Fruit fly (Drosophila melanogaster): Measurements from ENCODE around the gene CG5478.
A peak's percentile ranks its signal among the peaks of the same experiment; 100 is the strongest.

CG5478 gene

DNA sequence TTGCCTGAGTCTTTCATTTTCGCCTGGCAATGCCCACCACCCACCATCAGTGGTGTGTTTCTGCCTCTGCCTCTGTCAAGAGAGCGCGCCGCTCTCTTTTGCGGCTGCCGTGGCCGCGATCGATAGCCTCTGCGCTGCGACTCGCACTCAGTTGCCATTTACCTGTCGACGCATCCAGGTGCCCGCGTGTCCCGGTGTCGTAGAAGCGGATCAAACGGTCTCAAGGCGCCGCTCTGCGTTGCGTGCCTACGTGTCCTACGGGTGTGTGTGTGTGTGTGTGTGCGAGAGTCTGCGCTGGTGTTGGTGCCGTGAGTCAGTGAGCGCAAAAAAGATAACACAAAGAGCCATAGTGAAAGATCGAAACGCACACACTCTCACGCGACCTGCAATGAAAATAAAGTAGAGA lies 12.8 kb downstream of the CG5478 start, which contains the start of gene Fbxl7 (continued):
- TF ChIP-seq CG32767 (GFP tag; IDR thresholded peaks at IDR 0.05): peak; percentile 36; the same call in 1 of the 2 replicates
- no peak for TF ChIP-seq CG30020 (tag; optimal IDR thresholded peaks at IDR 0.05)
- TF ChIP-seq CG5180 (GFP tag; optimal IDR thresholded peaks at IDR 0.05): no peak
- no peak for TF ChIP-seq Oaz (GFP tag; IDR thresholded peaks at IDR 0.05)
- TF ChIP-seq CG12219 (GFP tag; optimal IDR thresholded peaks at IDR 0.05): no peak
- TF ChIP-seq disco-r (GFP tag; optimal IDR thresholded peaks at IDR 0.05): no peak
- no peak for TF ChIP-seq CG7357 (GFP tag; IDR thresholded peaks at IDR 0.05)
- 0 out of 3 replicates have a peak, but pooled peaks have one; percentile 33 for TF ChIP-seq Opbp (GFP tag; IDR thresholded peaks at IDR 0.05; ENCODE audit: partially characterized antibody)
- no peak for TF ChIP-seq kay (GFP tag; optimal IDR thresholded peaks at IDR 0.05)
- TF ChIP-seq ap (GFP tag; IDR thresholded peaks at IDR 0.05): no peak
- TF ChIP-seq Lpt (GFP tag; optimal IDR thresholded peaks at IDR 0.05): no peak
- TF ChIP-seq yki (optimal IDR thresholded peaks at IDR 0.05): peak; percentile 37
- TF ChIP-seq CG32772 (GFP tag; IDR thresholded peaks at IDR 0.05): no peak
- no peak for TF ChIP-seq CG10321 (GFP tag; IDR thresholded peaks at IDR 0.05)
- peak; percentile 67 for TF ChIP-seq sd (tag; optimal IDR thresholded peaks at IDR 0.05)
- TF ChIP-seq kni (GFP tag; optimal IDR thresholded peaks at IDR 0.05): peak; percentile 92
- TF ChIP-seq Ravus (GFP tag; IDR thresholded peaks at IDR 0.05): no peak
- no peak for TF ChIP-seq otp (GFP tag; IDR thresholded peaks at IDR 0.05)
- TF ChIP-seq en (GFP tag; optimal IDR thresholded peaks at IDR 0.05): no peak
- TF ChIP-seq CG10979 (tag; optimal IDR thresholded peaks at IDR 0.05): no peak
- no peak for TF ChIP-seq CG8765 (GFP tag; IDR thresholded peaks at IDR 0.05)
- TF ChIP-seq bab2 (GFP tag; optimal IDR thresholded peaks at IDR 0.05): no peak
- TF ChIP-seq Bgb (GFP tag; IDR thresholded peaks at IDR 0.05; ENCODE audit: partially characterized antibody): peak; percentile 46; the same call in 1 of the 2 replicates
- TF ChIP-seq CG18262 (tag; optimal IDR thresholded peaks at IDR 0.05): no peak
- no peak for TF ChIP-seq Bteb2 (GFP tag; optimal IDR thresholded peaks at IDR 0.05)
- TF ChIP-seq sima (GFP tag; optimal IDR thresholded peaks at IDR 0.05): no peak
- no peak for TF ChIP-seq tgo (GFP tag; IDR thresholded peaks at IDR 0.05)
- no peak for TF ChIP-seq Atf6 (GFP tag; IDR thresholded peaks at IDR 0.05)
- TF ChIP-seq ase (GFP tag; IDR thresholded peaks at IDR 0.05): no peak
- TF ChIP-seq onecut (GFP tag; IDR thresholded peaks at IDR 0.05): peak; percentile 86
- no peak for TF ChIP-seq Hr3 (GFP tag; optimal IDR thresholded peaks at IDR 0.05)
- no peak for TF ChIP-seq CG12155 (GFP tag; optimal IDR thresholded peaks at IDR 0.05)
- no peak for TF ChIP-seq dan (GFP tag; IDR thresholded peaks at IDR 0.05)
- no peak for TF ChIP-seq Lhr (GFP tag; optimal IDR thresholded peaks at IDR 0.05)
- TF ChIP-seq gem (tag; optimal IDR thresholded peaks at IDR 0.05): no peak
- TF ChIP-seq CG4617 (GFP tag; optimal IDR thresholded peaks at IDR 0.05; ENCODE audit: borderline replicate concordance): no peak
- TF ChIP-seq CG12769 (tag; optimal IDR thresholded peaks at IDR 0.05): peak; percentile 62
- no peak for TF ChIP-seq CG16863 (GFP tag; optimal IDR thresholded peaks at IDR 0.05)
- no peak for TF ChIP-seq MTF-1 (GFP tag; optimal IDR thresholded peaks at IDR 0.05; ENCODE audit: borderline replicate concordance)
- TF ChIP-seq CG15073 (GFP tag; optimal IDR thresholded peaks at IDR 0.05): no peak
- 0 out of 2 replicates have a peak, but pooled peaks have one; percentile 18 for TF ChIP-seq CG17328 (GFP tag; IDR thresholded peaks at IDR 0.05)
- no peak for TF ChIP-seq ab (GFP tag; optimal IDR thresholded peaks at IDR 0.05)
- no peak for TF ChIP-seq croc (GFP tag; conservative IDR thresholded peaks at IDR 0.05)
- no peak for TF ChIP-seq Ssrp (tag; optimal IDR thresholded peaks at IDR 0.05)
- TF ChIP-seq Dp (GFP tag; optimal IDR thresholded peaks at IDR 0.05): no peak
- peak; percentile 13 for TF ChIP-seq nmo (GFP tag; optimal IDR thresholded peaks at IDR 0.05)
- TF ChIP-seq Fer3 (tag; optimal IDR thresholded peaks at IDR 0.05): no peak
- TF ChIP-seq CG2199 (GFP tag; IDR thresholded peaks at IDR 0.05): peak; percentile 78; the same call in 1 of the 3 replicates
- no peak for TF ChIP-seq CG6854 (GFP tag; optimal IDR thresholded peaks at IDR 0.05)
- TF ChIP-seq D19A (tag; optimal IDR thresholded peaks at IDR 0.05): no peak
- peak in 1 of 2 experiments; percentile 3 for TF ChIP-seq dpn (GFP tag; optimal IDR thresholded peaks at IDR 0.05)
- no peak for TF ChIP-seq CG9727 (GFP tag; optimal IDR thresholded peaks at IDR 0.05)

All from whole organism, embryonic.